Fruit fly (Drosophila melanogaster) whole organism, adult: ENCODE measurements around the gene CG42346.
A peak's percentile ranks its signal among the peaks of the same experiment; 100 is the strongest.
"Not testable (repeated sequence)": the region's sequence is repeated elsewhere in the genome, so short reads cannot be mapped to it uniquely, and the experiment has no call there.

Experiments
- CG11617 ChIP-seq: fragments of 200-800 bp; sonication (Bioruptor generic); optimal IDR thresholded peaks from 2 replicates; lab custom pipeline; 2017; ENCODE audit warnings: mild to moderate bottlenecking, missing biosample characterization, missing genetic modification reagents, missing genetic modification characterization
- CG12768 ChIP-seq: fragments of 200-800 bp; sonication (Bioruptor generic); optimal IDR thresholded peaks from 2 replicates; lab custom pipeline; 2017; ENCODE audit warnings: missing biosample characterization, missing genetic modification characterization, mild to moderate bottlenecking, moderate library complexity, missing genetic modification reagents
- CG14711 ChIP-seq: fragments of 200-800 bp; sonication (Bioruptor generic); optimal IDR thresholded peaks from 2 replicates; lab custom pipeline; 2018; ENCODE audit warnings: missing biosample characterization, mild to moderate bottlenecking, missing genetic modification characterization, moderate library complexity
- CG1620 ChIP-seq: fragments of 200-800 bp; sonication (Bioruptor generic); optimal IDR thresholded peaks from 2 replicates; lab custom pipeline; 2016; ENCODE audit warnings: missing biosample characterization, missing genetic modification characterization
- CG33017 ChIP-seq: fragments of 200-800 bp; sonication (Bioruptor generic); optimal IDR thresholded peaks from 2 replicates; lab custom pipeline; 2018; ENCODE audit warnings: missing biosample characterization, mild to moderate bottlenecking, missing genetic modification characterization, moderate library complexity
- CG5204 ChIP-seq: fragments of 200-800 bp; sonication (Bioruptor generic); optimal IDR thresholded peaks from 2 replicates; lab custom pipeline; 2016; ENCODE audit warnings: missing biosample characterization, missing genetic modification characterization
- CG7045 ChIP-seq: fragments of 200-800 bp; sonication (Bioruptor generic); optimal IDR thresholded peaks from 2 replicates; lab custom pipeline; 2017; ENCODE audit warnings: missing biosample characterization, mild to moderate bottlenecking, missing genetic modification characterization
- CG7101 ChIP-seq: fragments of 200-800 bp; sonication (Bioruptor generic); optimal IDR thresholded peaks from 2 replicates; lab custom pipeline; 2018; ENCODE audit warnings: missing biosample characterization, mild to moderate bottlenecking, missing genetic modification characterization, moderate library complexity
- Clk ChIP-seq: fragments of 200-800 bp; sonication (Bioruptor generic); optimal IDR thresholded peaks from 2 replicates; lab custom pipeline; 2017; ENCODE audit warnings: missing biosample characterization, missing genetic modification characterization
- Crg-1 ChIP-seq: fragments of 200-800 bp; sonication (Bioruptor generic); optimal IDR thresholded peaks from 2 replicates; lab custom pipeline; 2016; ENCODE audit warnings: missing biosample characterization, missing genetic modification characterization
- Hr96 ChIP-seq: fragments of 200-800 bp; sonication (Bioruptor generic); optimal IDR thresholded peaks from 2 replicates; lab custom pipeline; 2016; ENCODE audit warnings: missing biosample characterization, missing genetic modification characterization
- Mnt ChIP-seq: fragments of 200-800 bp; sonication (Bioruptor generic); optimal IDR thresholded peaks from 2 replicates; lab custom pipeline; 2016; ENCODE audit warnings: missing biosample characterization, mild to moderate bottlenecking, missing genetic modification characterization
- bab1 ChIP-seq: fragments of 200-800 bp; sonication (Bioruptor generic); optimal IDR thresholded peaks from 3 replicates; lab custom pipeline; 2019; ENCODE audit warnings: missing biosample characterization, mild to moderate bottlenecking, missing genetic modification characterization, moderate library complexity
- cic ChIP-seq: fragments of 200-800 bp; sonication (Bioruptor generic); optimal IDR thresholded peaks from 2 replicates; lab custom pipeline; 2017; ENCODE audit warnings: missing biosample characterization, mild to moderate bottlenecking, missing genetic modification characterization, moderate library complexity
- cnc ChIP-seq, 2 experiments: fragments of >200 bp; optimal IDR thresholded peaks; 2 replicates each; lab custom pipeline; 2017
- kay ChIP-seq: fragments of 200-800 bp; sonication (Bioruptor generic); peaks from one replicate; lab custom pipeline; 2016; ENCODE audit warnings: missing biosample characterization, missing genetic modification characterization, borderline replicate concordance
- ovo ChIP-seq: fragments of 200-800 bp; sonication (Bioruptor generic); optimal IDR thresholded peaks from 2 replicates; lab custom pipeline; 2016; ENCODE audit warnings: missing biosample characterization, missing genetic modification characterization
- pad ChIP-seq: fragments of 200-800 bp; sonication (Bioruptor generic); optimal IDR thresholded peaks from 3 replicates; lab custom pipeline; 2017; ENCODE audit warnings: missing biosample characterization, missing genetic modification characterization, mild to moderate bottlenecking, moderate library complexity, missing genetic modification reagents
- tj ChIP-seq: fragments of 200-800 bp; sonication (Bioruptor generic); optimal IDR thresholded peaks from 3 replicates; lab custom pipeline; 2017; ENCODE audit warnings: missing biosample characterization, mild to moderate bottlenecking, missing genetic modification characterization, moderate library complexity
- toe ChIP-seq: fragments of 200-800 bp; sonication (Bioruptor generic); optimal IDR thresholded peaks from 2 replicates; lab custom pipeline; 2016; ENCODE audit warnings: missing biosample characterization, missing genetic modification characterization

CG42346 gene

DNA sequence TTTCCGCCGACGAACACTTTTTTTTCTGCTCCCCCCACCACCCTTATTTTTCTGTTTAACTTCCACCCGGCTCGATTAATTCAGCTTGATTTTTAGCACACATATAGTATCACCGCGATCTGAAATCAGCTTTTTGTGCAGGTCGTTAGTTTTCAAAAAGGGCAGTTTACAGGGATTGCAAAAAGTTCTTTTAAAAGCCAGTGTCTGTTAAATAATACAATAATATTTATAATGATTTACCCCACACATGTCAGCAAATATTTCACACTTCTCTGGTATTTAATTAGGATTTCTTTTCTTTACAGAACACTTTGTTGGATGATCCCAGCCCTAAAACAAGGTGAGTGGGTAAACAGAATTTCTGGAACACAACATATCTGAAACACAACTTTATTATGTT lies at the start of gene CG42346:
TSS of gene CG42346 (plus strand) at position 301 of the 400 bp plus-strand sequence.
- TF ChIP-seq cic (GFP tag; lab: Kevin White, UChicago), result no peak
- no peak for TF ChIP-seq CG12768 (GFP tag; lab: Kevin White, UChicago)
- no peak for TF ChIP-seq ovo (GFP tag; lab: Kevin White, UChicago)
- no peak for TF ChIP-seq CG7045 (GFP tag; lab: Kevin White, UChicago)

DNA sequence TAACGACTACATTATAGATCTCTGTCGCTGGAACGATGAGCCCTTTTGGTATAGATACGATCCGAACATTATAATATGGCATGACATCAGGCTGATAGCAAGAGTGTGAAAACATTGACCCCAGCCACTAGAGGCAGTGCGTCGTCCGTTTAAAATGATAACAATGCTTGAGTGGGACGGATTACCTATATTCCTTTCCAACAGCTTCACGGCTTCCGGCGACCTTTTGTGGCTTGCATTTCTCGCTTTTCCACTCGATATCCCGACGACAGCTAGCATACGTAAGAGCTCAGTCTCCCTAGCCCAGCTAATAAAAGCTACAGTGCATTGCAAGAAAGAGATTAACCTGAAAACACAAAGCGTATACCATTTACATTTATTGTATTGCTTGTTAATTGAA lies 36.1 kb upstream of the CG42346 start:
- TF ChIP-seq cnc (optimal IDR thresholded peaks at IDR 0.05; lab: Kevin White, UChicago), result no peak
- no peak for TF ChIP-seq ovo (GFP tag; lab: Kevin White, UChicago)
- TF ChIP-seq CG12768 (GFP tag; lab: Kevin White, UChicago), result no peak
- no peak for TF ChIP-seq CG7045 (GFP tag; lab: Kevin White, UChicago)
- no peak for TF ChIP-seq cic (GFP tag; lab: Kevin White, UChicago)
- TF ChIP-seq Hr96 (GFP tag; lab: Kevin White, UChicago), result no peak
- TF ChIP-seq bab1 (GFP tag; lab: Kevin White, UChicago), result no peak
- no peak for TF ChIP-seq CG7101 (tag; lab: Kevin White, UChicago)
- no peak for TF ChIP-seq CG1620
- no peak for TF ChIP-seq kay (GFP tag; lab: Kevin White, UChicago)
- no peak for TF ChIP-seq Clk (GFP tag; lab: Kevin White, UChicago)
- no peak for TF ChIP-seq CG5204
- TF ChIP-seq tj, result no peak

DNA sequence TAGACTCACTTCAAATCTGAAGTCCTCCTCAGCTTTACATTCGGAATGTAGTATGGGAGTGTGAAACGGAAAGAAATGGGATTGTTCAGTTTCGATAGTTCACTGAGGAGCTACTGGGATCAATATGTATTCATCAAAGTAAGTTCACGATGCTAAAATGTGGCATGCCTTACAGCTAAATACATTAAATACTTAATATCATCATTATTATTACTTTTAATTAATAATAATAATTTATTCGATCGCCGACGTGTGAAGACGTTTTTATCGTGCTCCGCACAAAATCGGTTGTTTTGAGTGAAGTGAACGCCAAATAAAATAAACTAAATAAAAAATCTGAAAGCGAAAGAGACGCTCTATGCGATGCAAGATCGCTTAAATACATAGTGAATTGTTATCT lies 20.4 kb upstream of the CG42346 start, which contains the start of gene CG12446:
TSS of gene CG12446 (minus strand) at position 101 of the 400 bp plus-strand sequence.
- not testable (repeated sequence) for TF ChIP-seq Mnt (GFP tag; lab: Kevin White, UChicago); pad (GFP tag; lab: Kevin White, UChicago); CG33017 (tag; lab: Kevin White, UChicago)

DNA sequence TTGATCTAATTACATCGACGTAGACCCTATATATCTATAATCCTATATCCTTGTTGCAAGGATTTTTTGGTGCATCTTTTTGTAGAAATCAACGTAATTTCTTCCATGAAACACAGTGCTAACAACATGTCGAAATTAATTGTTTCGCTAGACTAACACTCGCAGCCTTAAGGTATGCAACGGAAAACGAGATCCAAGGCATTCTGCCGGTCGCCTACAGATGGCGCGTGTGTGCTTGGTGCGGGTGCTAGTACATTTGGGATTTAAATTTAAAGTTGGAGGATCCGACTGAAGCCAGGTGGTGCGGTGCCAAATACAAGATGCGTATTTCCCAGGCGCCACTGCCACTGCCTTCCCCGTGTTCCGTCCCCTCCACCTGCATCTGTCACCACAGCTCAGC lies 7.5 kb upstream of the CG42346 start:
- peak; percentile 21 for TF ChIP-seq bab1 (GFP tag; lab: Kevin White, UChicago)
- no peak for TF ChIP-seq Mnt (GFP tag; lab: Kevin White, UChicago)
- TF ChIP-seq CG14711 (tag; lab: Kevin White, UChicago), result no peak

DNA sequence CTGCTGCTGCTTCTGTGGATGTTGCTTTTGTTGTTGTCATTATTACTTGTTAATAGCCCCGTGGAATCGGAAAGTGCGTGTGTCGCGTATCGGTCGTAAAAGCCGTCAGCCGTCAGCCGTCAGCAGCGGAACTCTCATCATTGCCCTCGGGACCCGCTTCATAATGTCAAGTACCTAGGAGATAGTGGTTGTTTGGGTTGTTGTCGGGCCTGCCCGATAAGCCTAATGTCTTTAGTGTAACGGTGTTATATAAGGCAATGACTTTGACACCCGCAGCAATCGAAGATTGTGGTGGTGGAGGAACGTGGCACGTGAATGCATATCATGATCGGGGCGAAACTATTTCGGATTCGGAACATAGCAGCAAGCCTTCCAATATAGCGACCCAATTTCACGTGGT lies 1.7 kb upstream of the CG42346 start:
- TF ChIP-seq CG14711 (tag; lab: Kevin White, UChicago), result no peak
- no peak for TF ChIP-seq bab1 (GFP tag; lab: Kevin White, UChicago)
- TF ChIP-seq CG1620, result no peak
- TF ChIP-seq CG12768 (GFP tag; lab: Kevin White, UChicago), result no peak

DNA sequence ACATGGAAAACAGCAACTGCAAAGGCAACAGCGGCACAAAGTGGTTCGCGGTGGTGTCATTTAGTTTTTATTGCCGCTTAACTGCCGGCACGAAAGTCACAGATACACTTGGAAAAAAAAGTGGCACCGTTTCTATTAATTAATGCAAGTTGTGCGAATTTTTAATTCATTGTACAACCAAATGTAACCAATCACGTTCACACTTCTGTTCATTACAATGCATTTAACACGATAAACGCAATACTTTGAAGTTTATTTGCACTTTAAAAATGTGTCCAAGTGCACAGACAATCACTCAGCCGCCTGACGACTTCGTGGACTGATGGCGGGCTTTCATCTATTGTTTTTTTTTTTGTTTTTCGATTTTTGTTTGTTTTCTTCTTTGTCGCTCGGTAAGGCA lies 1.3 kb downstream of the CG42346 start:
- TF ChIP-seq CG11617 (GFP tag; lab: Kevin White, UChicago), result no peak
- no peak for TF ChIP-seq tj
- TF ChIP-seq Clk (GFP tag; lab: Kevin White, UChicago), result no peak
- no peak for TF ChIP-seq CG14711 (tag; lab: Kevin White, UChicago)
- no peak for TF ChIP-seq Crg-1 (GFP tag; lab: Kevin White, UChicago)

DNA sequence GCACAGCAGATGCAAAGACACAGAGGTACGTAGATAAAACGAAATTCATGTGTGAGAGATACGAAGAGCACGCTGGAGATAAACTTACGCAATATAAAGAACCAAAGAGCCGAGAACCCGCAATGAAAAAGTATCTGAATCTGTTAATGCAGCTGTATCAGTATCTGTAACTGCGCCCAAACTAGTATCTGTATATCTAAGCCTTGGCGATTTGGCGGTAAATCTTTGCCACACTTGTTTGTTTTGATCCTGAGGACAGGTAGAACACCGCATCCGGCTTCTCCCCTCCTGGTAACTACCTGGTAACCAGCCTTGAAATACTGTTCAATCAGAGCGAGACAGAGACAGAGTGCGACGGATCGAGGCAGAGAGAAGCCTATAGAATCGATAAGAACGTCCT lies 4.2 kb downstream of the CG42346 start:
- TF ChIP-seq tj, result no peak
- no peak for TF ChIP-seq CG14711 (tag; lab: Kevin White, UChicago)

DNA sequence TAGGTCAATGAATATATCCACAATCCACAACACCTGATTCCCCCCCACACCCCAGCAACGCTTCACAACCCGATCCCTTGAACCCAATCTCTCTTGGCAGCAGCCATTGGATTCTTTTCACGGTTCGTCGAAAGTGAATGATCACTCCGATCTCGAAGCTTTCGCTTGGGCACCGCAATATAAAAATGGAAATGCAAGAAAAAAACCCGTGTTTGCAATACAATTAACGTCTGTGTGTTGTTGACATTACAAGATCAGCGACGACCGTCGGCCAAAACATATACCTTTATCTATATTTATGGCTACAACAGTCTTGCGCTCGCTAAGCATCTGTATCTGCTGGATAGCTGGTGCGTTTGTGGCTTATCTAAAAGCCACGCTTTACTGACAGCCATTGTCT lies 5.1 kb downstream of the CG42346 start:
- TF ChIP-seq cic (GFP tag; lab: Kevin White, UChicago) (no peak), Crg-1 (GFP tag; lab: Kevin White, UChicago) (no peak), CG33017 (tag; lab: Kevin White, UChicago) (no peak), kay (GFP tag; lab: Kevin White, UChicago) (no peak), Mnt (GFP tag; lab: Kevin White, UChicago) (no peak), CG5204 (no peak), CG14711 (tag; lab: Kevin White, UChicago) (no peak), toe (no peak), cnc (optimal IDR thresholded peaks at IDR 0.05; lab: Kevin White, UChicago) (no peak)

DNA sequence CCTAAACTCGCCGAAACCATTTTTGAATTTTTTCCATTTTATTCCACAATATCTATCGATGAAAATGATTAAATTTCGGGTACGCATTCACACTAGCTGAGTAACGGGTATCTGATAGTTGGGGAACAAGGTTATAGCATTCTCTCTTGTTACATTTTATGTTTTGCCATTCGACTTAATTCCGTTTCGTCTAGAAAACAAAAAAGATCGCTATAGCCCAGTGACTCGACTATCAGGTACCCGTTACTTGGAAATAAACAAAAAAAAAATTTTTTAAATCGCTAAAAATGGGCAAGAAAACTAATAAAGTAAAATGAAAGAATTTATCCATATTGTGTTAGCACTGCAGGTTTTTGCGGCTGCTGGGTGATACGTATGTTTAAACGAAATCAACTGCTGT lies 6.2 kb downstream of the CG42346 start:
- no peak for TF ChIP-seq CG11617 (GFP tag; lab: Kevin White, UChicago)
- TF ChIP-seq CG14711 (tag; lab: Kevin White, UChicago), result no peak
- TF ChIP-seq CG7045 (GFP tag; lab: Kevin White, UChicago), result no peak
- no peak for TF ChIP-seq Mnt (GFP tag; lab: Kevin White, UChicago)
- no peak for TF ChIP-seq Hr96 (GFP tag; lab: Kevin White, UChicago)
